Fruit fly (Drosophila melanogaster) Kc167 (cell line): Measurements from ENCODE around the gene rept.

ENCODE experiments used
- Myc ChIP-seq: fragments of >200 bp; optimal IDR thresholded peaks from 2 replicates; lab custom pipeline; 2017; ENCODE audit warnings: missing external identifiers
- insv ChIP-seq: fragments of >200 bp; optimal IDR thresholded peaks from 3 replicates; lab custom pipeline; 2018; ENCODE audit warnings: missing external identifiers
- ttk ChIP-seq: sonication (Bioruptor generic); optimal IDR thresholded peaks from 2 replicates; lab custom pipeline; 2017; ENCODE audit warnings: missing external identifiers

dm6 chr3L:19289411-19289810 is 34.3 kb downstream of the rept start:
- no peak for TF ChIP-seq Myc (lab: Kevin White, UChicago)
- no peak for TF ChIP-seq insv (lab: Kevin White, UChicago)
- no peak for TF ChIP-seq ttk (lab: Kevin White, UChicago)
